Fruit fly (Drosophila melanogaster) whole organism, embryonic: ENCODE measurements around the gene UK114.

Source experiments
- Ada2b ChIP-seq: fragments of 200-800 bp; sonication (Bioruptor generic); IDR thresholded peaks from 2 replicates; pipeline ENCODE4 v1.3.6; 2022; ENCODE audit warnings: missing biosample characterization, missing genetic modification characterization
- Awh ChIP-seq: fragments of 200-800 bp; sonication (Bioruptor generic); IDR thresholded peaks from 2 replicates; pipeline ENCODE4, ENCODE4 v1.3.6; 2022; ENCODE audit warnings: missing biosample characterization, missing genetic modification characterization
- CG10267 ChIP-seq: fragments of 200-800 bp; sonication (Bioruptor generic); optimal IDR thresholded peaks from 2 replicates; lab custom pipeline; 2018; ENCODE audit warnings: missing biosample characterization, mild to moderate bottlenecking, missing genetic modification characterization, moderate library complexity
- CG10565 ChIP-seq: fragments of 200-800 bp; sonication (Bioruptor generic); optimal IDR thresholded peaks from 3 replicates; lab custom pipeline; 2016; ENCODE audit warnings: missing biosample characterization, mild to moderate bottlenecking, missing genetic modification characterization
- CG11093 ChIP-seq: fragments of 200-800 bp; sonication (Bioruptor generic); IDR thresholded peaks from 3 replicates; pipeline ENCODE4 v1.3.6; 2022; ENCODE audit warnings: missing biosample characterization, missing genetic modification characterization
- CG11456 ChIP-seq: fragments of 200-800 bp; sonication (Bioruptor generic); IDR thresholded peaks from 3 replicates; pipeline ENCODE4 v1.3.6; 2022; ENCODE audit warnings: missing biosample characterization, missing genetic modification characterization
- CG14965 ChIP-seq: fragments of 200-800 bp; sonication (Bioruptor generic); optimal IDR thresholded peaks from 2 replicates; lab custom pipeline; 2016; ENCODE audit warnings: missing biosample characterization, missing genetic modification characterization, borderline replicate concordance
- CG15011 ChIP-seq: fragments of 200-800 bp; sonication (Bioruptor generic); optimal IDR thresholded peaks from 3 replicates; lab custom pipeline; 2018; ENCODE audit warnings: missing biosample characterization, mild to moderate bottlenecking, missing genetic modification characterization
- CG17612 ChIP-seq: fragments of 200-800 bp; sonication (Bioruptor generic); IDR thresholded peaks from 2 replicates; pipeline ENCODE4 v1.3.6; 2022; ENCODE audit warnings: missing biosample characterization, missing genetic modification characterization
- CG17912 ChIP-seq: fragments of 200-800 bp; sonication (Bioruptor generic); optimal IDR thresholded peaks from 2 replicates; lab custom pipeline; 2018; ENCODE audit warnings: missing biosample characterization, mild to moderate bottlenecking, missing genetic modification characterization
- CG1832 ChIP-seq: fragments of 200-800 bp; sonication (Bioruptor generic); optimal IDR thresholded peaks from 2 replicates; lab custom pipeline; 2017; ENCODE audit warnings: missing biosample characterization, mild to moderate bottlenecking, missing genetic modification characterization, inconsistent platforms
- CG2120 ChIP-seq: fragments of 200-800 bp; sonication (Bioruptor generic); optimal IDR thresholded peaks from 3 replicates; lab custom pipeline; 2016; ENCODE audit warnings: missing biosample characterization, missing genetic modification characterization
- CG2199 ChIP-seq: fragments of 200-800 bp; sonication (Bioruptor generic); IDR thresholded peaks from 3 replicates; pipeline ENCODE4 v1.3.6; 2022; ENCODE audit warnings: missing biosample characterization, missing genetic modification characterization
- CG31224 ChIP-seq: fragments of 200-800 bp; sonication (Bioruptor generic); IDR thresholded peaks from 2 replicates; pipeline ENCODE4 v1.3.6; 2022; ENCODE audit warnings: missing biosample characterization, missing genetic modification characterization
- CG32532 ChIP-seq: fragments of 200-800 bp; sonication (Bioruptor generic); IDR thresholded peaks from 2 replicates; pipeline ENCODE4 v1.3.6; 2022; ENCODE audit warnings: missing biosample characterization, missing genetic modification characterization
- CG34422 ChIP-seq: fragments of 200-800 bp; sonication (Bioruptor generic); IDR thresholded peaks from 3 replicates; pipeline ENCODE4 v1.3.6; 2022; ENCODE audit warnings: missing biosample characterization, missing genetic modification characterization
- CG5245 ChIP-seq: fragments of 200-800 bp; sonication (Bioruptor generic); optimal IDR thresholded peaks from 3 replicates; lab custom pipeline; 2016; ENCODE audit warnings: missing biosample characterization, missing genetic modification characterization
- CG6175 ChIP-seq: fragments of 200-800 bp; sonication (Bioruptor generic); IDR thresholded peaks from 3 replicates; pipeline ENCODE4 v1.3.6; 2022; ENCODE audit warnings: missing biosample characterization, missing genetic modification characterization
- CG7786 ChIP-seq: fragments of 200-800 bp; sonication (Bioruptor generic); optimal IDR thresholded peaks from 2 replicates; lab custom pipeline; 2016; ENCODE audit warnings: missing biosample characterization, missing genetic modification characterization
- CG8089 ChIP-seq: fragments of 200-800 bp; sonication (Bioruptor generic); optimal IDR thresholded peaks from 3 replicates; lab custom pipeline; 2016; ENCODE audit warnings: missing biosample characterization, missing genetic modification characterization
- CG8765 ChIP-seq: fragments of 200-800 bp; sonication (Bioruptor generic); IDR thresholded peaks from 2 replicates; pipeline ENCODE4 v1.3.6; 2022; ENCODE audit warnings: missing biosample characterization, missing genetic modification characterization
- CG9609 ChIP-seq: fragments of 200-800 bp; sonication (Bioruptor generic); optimal IDR thresholded peaks from 3 replicates; lab custom pipeline; 2016; ENCODE audit warnings: missing biosample characterization, missing genetic modification characterization
- CHES-1-like ChIP-seq: fragments of 200-800 bp; sonication (Bioruptor generic); optimal IDR thresholded peaks from 2 replicates; lab custom pipeline; 2016; ENCODE audit warnings: missing biosample characterization, missing genetic modification characterization
- Fer1 ChIP-seq: fragments of 200-800 bp; sonication (Bioruptor generic); optimal IDR thresholded peaks from 2 replicates; lab custom pipeline; 2017; ENCODE audit warnings: missing biosample characterization, mild to moderate bottlenecking, missing genetic modification characterization
- Lpt ChIP-seq: fragments of >200 bp; optimal IDR thresholded peaks from 2 replicates; lab custom pipeline; 2018; ENCODE audit warnings: missing biosample characterization, missing genetic modification characterization
- MESR4 ChIP-seq: fragments of 200-800 bp; sonication (Bioruptor generic); optimal IDR thresholded peaks from 2 replicates; lab custom pipeline; 2018; ENCODE audit warnings: missing biosample characterization, mild to moderate bottlenecking, missing genetic modification characterization, moderate library complexity
- Myb ChIP-seq: fragments of 200-800 bp; sonication (Bioruptor generic); optimal IDR thresholded peaks from 2 replicates; lab custom pipeline; 2016; ENCODE audit warnings: missing biosample characterization, missing genetic modification characterization
- Sox102F ChIP-seq: fragments of 200-800 bp; sonication (Bioruptor generic); optimal IDR thresholded peaks from 2 replicates; lab custom pipeline; 2018; ENCODE audit warnings: missing biosample characterization, mild to moderate bottlenecking, missing genetic modification characterization, moderate library complexity
- Tbp ChIP-seq: fragments of >200 bp; optimal IDR thresholded peaks from 2 replicates; lab custom pipeline; 2018; ENCODE audit warnings: missing biosample characterization, missing genetic modification characterization
- Xrp1 ChIP-seq: fragments of 200-800 bp; sonication (Bioruptor generic); IDR thresholded peaks from 2 replicates; pipeline ENCODE4 v1.3.6; 2022; ENCODE audit warnings: missing biosample characterization, missing genetic modification characterization
- ash1 ChIP-seq: fragments of 200-800 bp; sonication (Bioruptor generic); optimal IDR thresholded peaks from 2 replicates; lab custom pipeline; 2018; ENCODE audit warnings: missing biosample characterization, mild to moderate bottlenecking, missing genetic modification characterization
- bab2 ChIP-seq: fragments of 200-800 bp; sonication (Bioruptor generic); optimal IDR thresholded peaks from 2 replicates; lab custom pipeline; 2016; ENCODE audit warnings: missing biosample characterization, missing genetic modification characterization
- cato ChIP-seq: fragments of 200-800 bp; sonication (Bioruptor generic); optimal IDR thresholded peaks from 2 replicates; lab custom pipeline; 2016; ENCODE audit warnings: missing biosample characterization, missing genetic modification characterization, borderline replicate concordance
- croc ChIP-seq: fragments of 200-800 bp; sonication (Bioruptor generic); conservative IDR thresholded peaks from 3 replicates; pipeline ENCODE4 v1.3.6; 2022; ENCODE audit warnings: missing biosample characterization, missing genetic modification characterization
- dmrt11E ChIP-seq: fragments of 200-800 bp; sonication (Bioruptor generic); optimal IDR thresholded peaks from 3 replicates; lab custom pipeline; 2018; ENCODE audit warnings: missing biosample characterization, mild to moderate bottlenecking, missing genetic modification characterization, moderate library complexity
- fd102C ChIP-seq: fragments of 200-800 bp; sonication (Bioruptor generic); optimal IDR thresholded peaks from 2 replicates; lab custom pipeline; 2018; ENCODE audit warnings: missing biosample characterization, mild to moderate bottlenecking, missing genetic modification characterization, moderate library complexity
- grn ChIP-seq: fragments of 200-800 bp; sonication (Bioruptor generic); optimal IDR thresholded peaks from 3 replicates; lab custom pipeline; 2017; ENCODE audit warnings: missing biosample characterization, missing genetic modification characterization
- inv ChIP-seq: fragments of 200-800 bp; sonication (Bioruptor generic); IDR thresholded peaks from 2 replicates; pipeline ENCODE4 v1.3.6; 2022; ENCODE audit warnings: missing biosample characterization, missing genetic modification characterization; ENCODE audit not compliant: partially characterized antibody
- luna ChIP-seq: fragments of 200-800 bp; sonication (Bioruptor generic); optimal IDR thresholded peaks from 2 replicates; lab custom pipeline; 2016; ENCODE audit warnings: missing biosample characterization, missing genetic modification characterization
- nerfin-2 ChIP-seq: fragments of 200-800 bp; sonication (Bioruptor generic); IDR thresholded peaks from 2 replicates; pipeline ENCODE4 v1.3.6; 2022; ENCODE audit warnings: missing biosample characterization, missing genetic modification characterization; ENCODE audit not compliant: partially characterized antibody
- oc ChIP-seq: fragments of 200-800 bp; sonication (Bioruptor generic); optimal IDR thresholded peaks from 2 replicates; lab custom pipeline; 2018; ENCODE audit warnings: missing biosample characterization, mild to moderate bottlenecking, missing genetic modification characterization, moderate library complexity
- pan ChIP-seq, 4 experiments: fragments of >200 bp in 3 of 4; fragments of 200-800 bp in 1 of 4; sonication (Bioruptor generic) in 1 of 4; optimal IDR thresholded peaks in 3 of 4; IDR thresholded peaks in 1 of 4; 2 replicates each; pipeline versions ENCODE4 v1.3.6 to Lab custom; 2017 to 2022; ENCODE audit warnings: missing biosample characterization in 2 of 4, missing genetic modification characterization in 2 of 4, mixed read lengths in 1 of 4
- pzg ChIP-seq: fragments of 200-800 bp; sonication (Bioruptor generic); optimal IDR thresholded peaks from 3 replicates; lab custom pipeline; 2018; ENCODE audit warnings: missing biosample characterization, mild to moderate bottlenecking, missing genetic modification characterization, moderate library complexity
- rib ChIP-seq: fragments of 200-800 bp; sonication (Bioruptor generic); IDR thresholded peaks from 2 replicates; pipeline ENCODE4 v1.3.6; 2022; ENCODE audit warnings: missing biosample characterization, missing genetic modification characterization
- shn ChIP-seq: fragments of 200-800 bp; sonication (Bioruptor generic); optimal IDR thresholded peaks from 3 replicates; lab custom pipeline; 2016; ENCODE audit warnings: missing biosample characterization, missing genetic modification characterization
- slp2 ChIP-seq: fragments of 200-800 bp; sonication (Bioruptor generic); optimal IDR thresholded peaks from 2 replicates; lab custom pipeline; 2016; ENCODE audit warnings: missing biosample characterization, missing genetic modification characterization
- sob ChIP-seq: fragments of 200-800 bp; sonication (Bioruptor generic); IDR thresholded peaks from 2 replicates; pipeline ENCODE4 v1.3.6; 2022; ENCODE audit warnings: missing biosample characterization, missing genetic modification characterization
- stwl ChIP-seq: fragments of 200-800 bp; sonication (Bioruptor generic); optimal IDR thresholded peaks from 3 replicates; lab custom pipeline; 2018; ENCODE audit warnings: missing biosample characterization, mild to moderate bottlenecking, missing genetic modification characterization, moderate library complexity
- trem ChIP-seq: fragments of 200-800 bp; optimal IDR thresholded peaks from 3 replicates; lab custom pipeline; 2019; ENCODE audit warnings: missing biosample characterization, mild to moderate bottlenecking, missing genetic modification characterization, moderate library complexity
- twi ChIP-seq: fragments of 200-800 bp; optimal IDR thresholded peaks from 2 replicates; lab custom pipeline; 2019; ENCODE audit warnings: missing biosample characterization, mild to moderate bottlenecking, missing genetic modification characterization, moderate library complexity
- vnd ChIP-seq: fragments of 200-800 bp; sonication (Bioruptor generic); IDR thresholded peaks from 3 replicates; pipeline ENCODE4 v1.3.6; 2022; ENCODE audit warnings: missing biosample characterization, missing genetic modification characterization; ENCODE audit not compliant: partially characterized antibody
- zfh2 ChIP-seq: fragments of 200-800 bp; sonication (Bioruptor generic); optimal IDR thresholded peaks from 2 replicates; lab custom pipeline; 2016; ENCODE audit warnings: missing biosample characterization, missing genetic modification characterization

The UK114 gene

dm6 chr2L:15249682-15250081 lies 25.2 kb downstream of the UK114 start (continued):
- TF ChIP-seq CG1832 (GFP tag; lab: Kevin White, UChicago) (no peak), CG2199 (GFP tag; lab: Robert Waterston, UW) (no peak), Fer1 (no peak), pan (optimal IDR thresholded peaks at IDR 0.05; lab: Kevin White, UChicago) (no peak), pan (GFP tag; optimal IDR thresholded peaks at IDR 0.05 in 1 of 2, IDR thresholded peaks at IDR 0.05 in 1 of 2) (peak in 1 of 2 experiments; percentile 17), fd102C (GFP tag; lab: Kevin White, UChicago) (no peak), grn (GFP tag; lab: Kevin White, UChicago) (no peak), MESR4 (GFP tag; lab: Kevin White, UChicago) (no peak), CG8765 (GFP tag; lab: Robert Waterston, UW) (no peak), ash1 (no peak), Lpt (GFP tag; lab: Kevin White, UChicago) (no peak), Ada2b (GFP tag; lab: Robert Waterston, UW) (no peak), CG32532 (GFP tag; lab: Robert Waterston, UW) (no peak), twi (tag; lab: Kevin White, UChicago) (no peak), stwl (no peak), luna (GFP tag; lab: Kevin White, UChicago) (no peak), CG5245 (GFP tag; lab: Kevin White, UChicago) (no peak), CG7786 (GFP tag; lab: Kevin White, UChicago) (no peak), CG9609 (no peak), CG11093 (no peak), inv (GFP tag; lab: Robert Waterston, UW) (no peak), bab2 (GFP tag; lab: Kevin White, UChicago) (no peak), Sox102F (GFP tag; lab: Kevin White, UChicago) (peak; percentile 11), CG15011 (GFP tag; lab: Kevin White, UChicago) (no peak), pzg (GFP tag; lab: Kevin White, UChicago) (no peak), zfh2 (GFP tag; lab: Kevin White, UChicago) (no peak), Myb (GFP tag; lab: Kevin White, UChicago) (no peak), dmrt11E (tag; lab: Kevin White, UChicago) (no peak), CG14965 (GFP tag; lab: Kevin White, UChicago) (no peak), vnd (no peak), CG10565 (GFP tag; lab: Kevin White, UChicago) (no peak), shn (GFP tag; lab: Kevin White, UChicago) (no peak), cato (GFP tag; lab: Kevin White, UChicago) (no peak), nerfin-2 (GFP tag; lab: Robert Waterston, UW) (no peak), CHES-1-like (no peak), slp2 (GFP tag; lab: Kevin White, UChicago) (no peak), CG8089 (GFP tag; lab: Kevin White, UChicago) (no peak), CG31224 (no peak), CG34422 (GFP tag; lab: Robert Waterston, UW) (0 out of 3 replicates have a peak, but pooled peaks have one; percentile 29), CG11456 (GFP tag; lab: Robert Waterston, UW) (no peak), Awh (GFP tag; lab: Robert Waterston, UW) (no peak), oc (no peak), CG17912 (GFP tag; lab: Kevin White, UChicago) (no peak), CG17612 (no peak), croc (GFP tag; lab: Robert Waterston, UW) (no peak), CG2120 (GFP tag; lab: Kevin White, UChicago) (peak; percentile 7), Xrp1 (GFP tag; lab: Robert Waterston, UW) (peak; percentile 32; the same call in 1 of the 2 replicates), CG10267 (no peak), rib (GFP tag; lab: Robert Waterston, UW) (no peak), CG6175 (GFP tag; lab: Robert Waterston, UW) (no peak), trem (no peak), Tbp (GFP tag; lab: Kevin White, UChicago) (no peak), sob (no peak)
